Fruit fly (Drosophila melanogaster): ENCODE data around the gene CG14969.

Gene CG14969

dm6 chr3L:3336368-3337164 is 1.8 kb upstream of the CG14969 start, which contains the start of the genes Drsl6 and kst (continued):
- TF ChIP-seq repo (GFP tag; optimal IDR thresholded peaks at IDR 0.05) = no peak
- peak; percentile 32 for TF ChIP-seq Fer1 (GFP tag; optimal IDR thresholded peaks at IDR 0.05)
- peak; percentile 13 for TF ChIP-seq MTF-1 (GFP tag; optimal IDR thresholded peaks at IDR 0.05; ENCODE audit: borderline replicate concordance)
- TF ChIP-seq ham (GFP tag; IDR thresholded peaks at IDR 0.05) = no peak
- peak; percentile 78 for TF ChIP-seq kni (GFP tag; optimal IDR thresholded peaks at IDR 0.05)
- peak; percentile 24; the same call in 1 of the 2 replicates for TF ChIP-seq onecut (GFP tag; IDR thresholded peaks at IDR 0.05)
- peak; percentile 45 for TF ChIP-seq CG17829 (tag; optimal IDR thresholded peaks at IDR 0.05)
- peak; percentile 41 for TF ChIP-seq CG8290 (GFP tag; optimal IDR thresholded peaks at IDR 0.05)
- no peak for TF ChIP-seq CG8290 (tag; optimal IDR thresholded peaks at IDR 0.05)
- peak; percentile 72 for TF ChIP-seq vvl (GFP tag; IDR thresholded peaks at IDR 0.05)
- no peak for TF ChIP-seq CG14050 (GFP tag; IDR thresholded peaks at IDR 0.05)
- TF ChIP-seq Bgb (GFP tag; IDR thresholded peaks at IDR 0.05; ENCODE audit: partially characterized antibody) = peak; percentile 72
- no peak for TF ChIP-seq abd-A (tag; optimal IDR thresholded peaks at IDR 0.05)
- TF ChIP-seq CG3163 (GFP tag; optimal IDR thresholded peaks at IDR 0.05) = peak; percentile 86
- no peak for TF ChIP-seq CG10565 (GFP tag; optimal IDR thresholded peaks at IDR 0.05)
- TF ChIP-seq CG4404 (GFP tag; IDR thresholded peaks at IDR 0.05) = no peak
- no peak for TF ChIP-seq Tbp (GFP tag; optimal IDR thresholded peaks at IDR 0.05)
- TF ChIP-seq Bteb2 (GFP tag; optimal IDR thresholded peaks at IDR 0.05) = no peak
- 0 out of 2 replicates have a peak, but pooled peaks have one; percentile 8 for TF ChIP-seq stc (GFP tag; IDR thresholded peaks at IDR 0.05)
- peak in 1 of 2 experiments; percentile 89 for TF ChIP-seq insv (GFP tag; optimal IDR thresholded peaks at IDR 0.05)
- no peak for TF ChIP-seq H2.0 (GFP tag; IDR thresholded peaks at IDR 0.05)
- TF ChIP-seq CG10979 (tag; optimal IDR thresholded peaks at IDR 0.05) = no peak
- no peak for TF ChIP-seq hb (GFP tag; IDR thresholded peaks at IDR 0.05; ENCODE audit: partially characterized antibody)
- 0 out of 2 replicates have a peak, but pooled peaks have one; percentile 20 for TF ChIP-seq CG10321 (GFP tag; IDR thresholded peaks at IDR 0.05)
- TF ChIP-seq bsh (GFP tag; optimal IDR thresholded peaks at IDR 0.05) = peak in 1 of 2 experiments; percentile 9
- no peak for TF ChIP-seq Ptx1 (GFP tag; IDR thresholded peaks at IDR 0.05)
- TF ChIP-seq CG3065 (GFP tag; optimal IDR thresholded peaks at IDR 0.05) = no peak
- peak; percentile 30; the same call in 1 of the 4 replicates for TF ChIP-seq Dll (GFP tag; IDR thresholded peaks at IDR 0.05; ENCODE audit: partially characterized antibody)
- no peak for TF ChIP-seq cas (GFP tag; IDR thresholded peaks at IDR 0.05)
- no peak for TF ChIP-seq slou (GFP tag; optimal IDR thresholded peaks at IDR 0.05)
- peak; percentile 75; the same call in 2 of the 4 replicates for TF ChIP-seq chinmo (GFP tag; IDR thresholded peaks at IDR 0.05; ENCODE audit: partially characterized antibody)
- no peak for TF ChIP-seq tgo (GFP tag; IDR thresholded peaks at IDR 0.05)
- TF ChIP-seq Fer2 (tag; optimal IDR thresholded peaks at IDR 0.05) = no peak
- TF ChIP-seq CG14014 (GFP tag; IDR thresholded peaks at IDR 0.05) = peak; percentile 12; the same call in 1 of the 2 replicates
- no peak for TF ChIP-seq chif (GFP tag; optimal IDR thresholded peaks at IDR 0.05)
- TF ChIP-seq fd102C (GFP tag; optimal IDR thresholded peaks at IDR 0.05) = no peak
- no peak for TF ChIP-seq zfh1 (GFP tag; IDR thresholded peaks at IDR 0.05)
- TF ChIP-seq CG1603 (tag; optimal IDR thresholded peaks at IDR 0.05) = peak; percentile 63
- no peak for TF ChIP-seq CG11456 (GFP tag; IDR thresholded peaks at IDR 0.05)
- TF ChIP-seq ro (GFP tag; IDR thresholded peaks at IDR 0.05) = no peak
- no peak for TF ChIP-seq CG15479 (GFP tag; optimal IDR thresholded peaks at IDR 0.05)
- no peak for TF ChIP-seq wdn (GFP tag; IDR thresholded peaks at IDR 0.05)
- TF ChIP-seq CG6272 (GFP tag; IDR thresholded peaks at IDR 0.05) = no peak
- peak; percentile 33 for TF ChIP-seq zf30C (GFP tag; optimal IDR thresholded peaks at IDR 0.05)
- TF ChIP-seq ranshi (GFP tag; IDR thresholded peaks at IDR 0.05) = peak; percentile 37; the same call in 1 of the 2 replicates
- peak; percentile 50 for TF ChIP-seq Sry-δ (GFP tag; optimal IDR thresholded peaks at IDR 0.05)
- peak; percentile 52 for TF ChIP-seq sug (tag; optimal IDR thresholded peaks at IDR 0.05)
- TF ChIP-seq Dad (GFP tag; optimal IDR thresholded peaks at IDR 0.05) = no peak
- no peak for TF ChIP-seq fd3F (GFP tag; optimal IDR thresholded peaks at IDR 0.05)
- TF ChIP-seq Oli (tag; optimal IDR thresholded peaks at IDR 0.05) = no peak
